Fruit fly (Drosophila melanogaster): ENCODE measurements around the gene Npc2c.

Npc2c gene

dm6 chr3R:10059952-10060351 lies at the start of gene Npc2c:
Npc2c (plus strand) TSS chr3R:10060252.
- TF ChIP-seq EcR (GFP tag; optimal IDR thresholded peaks at IDR 0.05) (no peak), Dll (optimal IDR thresholded peaks at IDR 0.05) (no peak), psq (optimal IDR thresholded peaks at IDR 0.05) (no peak), CG8478 (optimal IDR thresholded peaks at IDR 0.05) (no peak), pan (optimal IDR thresholded peaks at IDR 0.05) (no peak), usp (GFP tag; optimal IDR thresholded peaks at IDR 0.05) (no peak)

dm6 chr3R:10024032-10024712 lies 35.9 kb upstream of the Npc2c start:
- TF ChIP-seq EcR (GFP tag; optimal IDR thresholded peaks at IDR 0.05): no peak
- no peak for TF ChIP-seq pan (optimal IDR thresholded peaks at IDR 0.05)
- no peak for TF ChIP-seq psq (optimal IDR thresholded peaks at IDR 0.05)
- TF ChIP-seq CG8478 (optimal IDR thresholded peaks at IDR 0.05): no peak
- no peak for TF ChIP-seq Dll (optimal IDR thresholded peaks at IDR 0.05)
- no peak for TF ChIP-seq usp (GFP tag; optimal IDR thresholded peaks at IDR 0.05)

- TF ChIP-seq pan (optimal IDR thresholded peaks at IDR 0.05): no peak
- TF ChIP-seq usp (GFP tag; optimal IDR thresholded peaks at IDR 0.05): no peak
- no peak for TF ChIP-seq psq (optimal IDR thresholded peaks at IDR 0.05)
- TF ChIP-seq CG8478 (optimal IDR thresholded peaks at IDR 0.05): no peak
- no peak for TF ChIP-seq Dll (optimal IDR thresholded peaks at IDR 0.05)
- TF ChIP-seq EcR (GFP tag; optimal IDR thresholded peaks at IDR 0.05): no peak
These were observed 35.0 kb upstream of the Npc2c start, which contains the start of gene CG31407 for dm6 chr3R:10025050-10025449. CG31407 (minus strand) TSS chr3R:10025150.

dm6 chr3R:10028378-10028777 lies 31.7 kb upstream of the Npc2c start:
- TF ChIP-seq CG8478 (optimal IDR thresholded peaks at IDR 0.05) (no peak), pan (optimal IDR thresholded peaks at IDR 0.05) (no peak), Dll (optimal IDR thresholded peaks at IDR 0.05) (no peak), usp (GFP tag; optimal IDR thresholded peaks at IDR 0.05) (no peak), EcR (GFP tag; optimal IDR thresholded peaks at IDR 0.05) (no peak), psq (optimal IDR thresholded peaks at IDR 0.05) (no peak)

- TF ChIP-seq usp (GFP tag; optimal IDR thresholded peaks at IDR 0.05) (no peak), Dll (optimal IDR thresholded peaks at IDR 0.05) (no peak), psq (optimal IDR thresholded peaks at IDR 0.05) (no peak), pan (optimal IDR thresholded peaks at IDR 0.05) (no peak), CG8478 (optimal IDR thresholded peaks at IDR 0.05) (no peak), EcR (GFP tag; optimal IDR thresholded peaks at IDR 0.05) (no peak)
These were observed 28.6 kb upstream of the Npc2c start for dm6 chr3R:10031480-10031879.

- TF ChIP-seq pan (optimal IDR thresholded peaks at IDR 0.05) (no peak), usp (GFP tag; optimal IDR thresholded peaks at IDR 0.05) (no peak), Dll (optimal IDR thresholded peaks at IDR 0.05) (no peak), EcR (GFP tag; optimal IDR thresholded peaks at IDR 0.05) (no peak), CG8478 (optimal IDR thresholded peaks at IDR 0.05) (no peak), psq (optimal IDR thresholded peaks at IDR 0.05) (no peak)
These were observed 26.9 kb upstream of the Npc2c start for dm6 chr3R:10032951-10033720.

dm6 chr3R:10034995-10035446 lies 25.0 kb upstream of the Npc2c start:
- TF ChIP-seq pan (optimal IDR thresholded peaks at IDR 0.05) (no peak), CG8478 (optimal IDR thresholded peaks at IDR 0.05) (no peak), psq (optimal IDR thresholded peaks at IDR 0.05) (no peak), EcR (GFP tag; optimal IDR thresholded peaks at IDR 0.05) (no peak), Dll (optimal IDR thresholded peaks at IDR 0.05) (no peak), usp (GFP tag; optimal IDR thresholded peaks at IDR 0.05) (no peak)

- no peak for TF ChIP-seq usp (GFP tag; optimal IDR thresholded peaks at IDR 0.05)
These were observed 24.3 kb upstream of the Npc2c start for dm6 chr3R:10035765-10036164.

- no peak for TF ChIP-seq Dll (optimal IDR thresholded peaks at IDR 0.05)
- TF ChIP-seq CG8478 (optimal IDR thresholded peaks at IDR 0.05): no peak
- TF ChIP-seq EcR (GFP tag; optimal IDR thresholded peaks at IDR 0.05): no peak
- no peak for TF ChIP-seq usp (GFP tag; optimal IDR thresholded peaks at IDR 0.05)
- TF ChIP-seq psq (optimal IDR thresholded peaks at IDR 0.05): no peak
- no peak for TF ChIP-seq pan (optimal IDR thresholded peaks at IDR 0.05)
These were observed 20.9 kb upstream of the Npc2c start for dm6 chr3R:10039188-10039587.

dm6 chr3R:10040505-10040904 lies 19.5 kb upstream of the Npc2c start:
- no peak for TF ChIP-seq pan (optimal IDR thresholded peaks at IDR 0.05)
- TF ChIP-seq Dll (optimal IDR thresholded peaks at IDR 0.05): no peak
- peak; percentile 57 to 64 for TF ChIP-seq EcR (GFP tag; optimal IDR thresholded peaks at IDR 0.05)

- no peak for TF ChIP-seq usp (GFP tag; optimal IDR thresholded peaks at IDR 0.05)
- TF ChIP-seq psq (optimal IDR thresholded peaks at IDR 0.05): no peak
These were observed 17.9 kb upstream of the Npc2c start for dm6 chr3R:10042024-10042663.

dm6 chr3R:10042664-10043372 lies 17.2 kb upstream of the Npc2c start, which contains the start of the genes Mical and CG3909:
Mical (minus strand) TSS chr3R:10042895.
CG3909 (plus strand) TSS chr3R:10043270.
- no peak for TF ChIP-seq psq (optimal IDR thresholded peaks at IDR 0.05)
- no peak for TF ChIP-seq CG8478 (optimal IDR thresholded peaks at IDR 0.05)
- TF ChIP-seq pan (optimal IDR thresholded peaks at IDR 0.05): no peak
- TF ChIP-seq EcR (GFP tag; optimal IDR thresholded peaks at IDR 0.05): no peak
- TF ChIP-seq usp (GFP tag; optimal IDR thresholded peaks at IDR 0.05): no peak
- TF ChIP-seq Dll (optimal IDR thresholded peaks at IDR 0.05): no peak
